Worm (Caenorhabditis elegans) whole organism, L3 larva: ENCODE measurements around the gene EGAP2.1.

Source experiments
- R02D3.7 ChIP-seq: fragments of 150-350 bp; optimal IDR thresholded peaks from 2 replicates; lab custom pipeline; 2014; ENCODE audit warnings: missing biosample characterization, missing genetic modification characterization
- ceh-82 ChIP-seq: fragments of 150-350 bp; optimal IDR thresholded peaks from 2 replicates; lab custom pipeline; 2014; ENCODE audit warnings: missing biosample characterization, missing genetic modification characterization
- ceh-9 ChIP-seq: sonication (generic microtip); optimal IDR thresholded peaks from 2 replicates; lab custom pipeline; 2018; ENCODE audit warnings: missing biosample characterization, missing genetic modification characterization
- elt-1 ChIP-seq: fragments of 150-350 bp; optimal IDR thresholded peaks from 2 replicates; lab custom pipeline; 2014; ENCODE audit warnings: missing biosample characterization, missing genetic modification characterization
- elt-2 ChIP-seq: sonication (generic microtip); optimal IDR thresholded peaks from 2 replicates; lab custom pipeline; 2016; ENCODE audit warnings: missing genetic modification reagents, mild to moderate bottlenecking, missing genetic modification characterization, missing compliant biosample characterization
- lin-15B ChIP-seq: fragments of 150-350 bp; optimal IDR thresholded peaks from 2 replicates; lab custom pipeline; 2014; ENCODE audit warnings: missing biosample characterization, missing genetic modification characterization
- mdl-1 ChIP-seq: fragments of 150-350 bp; optimal IDR thresholded peaks from 2 replicates; lab custom pipeline; 2014; ENCODE audit warnings: missing biosample characterization, missing genetic modification characterization
- nhr-67 ChIP-seq: fragments of 150-350 bp; optimal IDR thresholded peaks from 2 replicates; lab custom pipeline; 2014; ENCODE audit warnings: missing biosample characterization, missing genetic modification characterization
- pha-4 ChIP-seq: fragments of 150-350 bp; optimal IDR thresholded peaks from 2 replicates; lab custom pipeline; 2014; ENCODE audit warnings: missing biosample characterization, missing genetic modification reagents, missing genetic modification characterization
- skn-1 ChIP-seq: fragments of 150-350 bp; optimal IDR thresholded peaks from 2 replicates; lab custom pipeline; 2014; ENCODE audit warnings: missing biosample characterization, missing genetic modification characterization
- zag-1 ChIP-seq: fragments of 150-350 bp; optimal IDR thresholded peaks from 2 replicates; lab custom pipeline; 2014; ENCODE audit warnings: missing biosample characterization, missing genetic modification characterization

DNA sequence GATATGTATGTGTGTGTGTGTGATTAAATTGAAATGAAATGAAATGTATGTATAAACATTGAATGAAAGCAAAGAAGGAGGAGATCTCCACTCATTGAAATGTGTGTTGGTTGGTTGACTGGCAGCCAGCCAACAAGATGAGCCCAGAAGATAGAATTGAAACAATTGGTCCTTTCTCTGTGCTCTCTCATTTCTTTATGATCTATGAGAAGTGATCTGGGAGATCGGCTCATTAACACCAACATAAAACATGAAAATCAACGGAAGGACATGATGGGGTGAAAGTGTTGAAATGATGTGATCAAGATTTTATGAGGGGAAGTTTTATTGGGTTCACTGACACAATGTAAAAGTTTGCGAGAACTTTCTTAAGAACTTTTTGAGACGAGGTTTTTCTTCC is 8.4 kb upstream of the EGAP2.1 start:
- TF ChIP-seq pha-4 (tag; lab: Kevin White, UChicago) (no peak), mdl-1 (tag; lab: Kevin White, UChicago) (no peak), skn-1 (tag; lab: Kevin White, UChicago) (no peak), zag-1 (no peak), nhr-67 (no peak), lin-15B (tag; lab: Kevin White, UChicago) (no peak), elt-1 (tag; lab: Kevin White, UChicago) (no peak), ceh-82 (tag; lab: Kevin White, UChicago) (no peak), ceh-9 (tag; lab: Kevin White, UChicago) (no peak), R02D3.7 (tag; lab: Kevin White, UChicago) (no peak), elt-2 (tag; lab: Kevin White, UChicago) (no peak)
